In genomic region chrII:5020513-5021081, ce11 we compare ENCODE assay signal across 6 worm cellular contexts.
A peak's percentile ranks its signal among the peaks of the same experiment; 100 is the strongest.
TF ChIP-seq lines count a peak whose summit lies in the region.

No protein-coding gene starts in this region.

TF ChIP-seq in whole organism, L1 larva, 84 proteins besides CTCF, POLR2A, EP300 and RAD21:
- 0 out of 2 replicates have a peak, but pooled peaks have one; percentile 3 for TF ChIP-seq nhr-19 (GFP tag; conservative IDR thresholded peaks at IDR 0.05; lab: Robert Waterston, UW)
- TF ChIP-seq nhr-20 (tag; optimal IDR thresholded peaks at IDR 0.05; lab: Kevin White, UChicago) = peak; percentile 6
- peak in 1 of 2 experiments; percentile 5 for TF ChIP-seq lsy-2 (tag; optimal IDR thresholded peaks at IDR 0.05; lab: Kevin White, UChicago)
- TF ChIP-seq nhr-71 (tag; optimal IDR thresholded peaks at IDR 0.05; lab: Kevin White, UChicago) = peak; percentile 29
- TF ChIP-seq skn-1 (tag; optimal IDR thresholded peaks at IDR 0.05; lab: Kevin White, UChicago) = no peak
- peak; percentile 88 for TF ChIP-seq elt-2 (tag; optimal IDR thresholded peaks at IDR 0.05; lab: Kevin White, UChicago)
- TF ChIP-seq efl-1 (optimal IDR thresholded peaks at IDR 0.05; lab: Kevin White, UChicago) = no peak
- peak in 1 of 2 experiments; percentile 62 for TF ChIP-seq efl-1 (GFP tag; optimal IDR thresholded peaks at IDR 0.05 in 1 of 2; lab: Kevin White, UChicago)
- peak; percentile 21 for TF ChIP-seq rnt-1 (tag; optimal IDR thresholded peaks at IDR 0.05; lab: Kevin White, UChicago)
- peak; percentile 39 for TF ChIP-seq lin-14 (GFP tag; optimal IDR thresholded peaks at IDR 0.05; lab: Kevin White, UChicago)
- TF ChIP-seq lir-3 (tag; optimal IDR thresholded peaks at IDR 0.05; lab: Kevin White, UChicago; ENCODE audit: poor library complexity) = no peak

TF ChIP-seq in whole organism, L2 larva, 48 proteins besides CTCF, POLR2A, EP300 and RAD21:
- TF ChIP-seq fos-1 (tag; optimal IDR thresholded peaks at IDR 0.05; lab: Kevin White, UChicago) (peak; percentile 47), C34F6.9 (tag; optimal IDR thresholded peaks at IDR 0.05; lab: Kevin White, UChicago) (peak; percentile 33), egl-27 (tag; optimal IDR thresholded peaks at IDR 0.05; lab: Kevin White, UChicago) (no peak), nhr-129 (tag; optimal IDR thresholded peaks at IDR 0.05; lab: Kevin White, UChicago) (peak; percentile 65)

TF ChIP-seq in whole organism, L3 larva, 47 proteins besides CTCF, POLR2A, EP300 and RAD21:
- TF ChIP-seq fkh-10 (GFP tag; optimal IDR thresholded peaks at IDR 0.05; lab: Kevin White, UChicago) (no peak), elt-2 (tag; optimal IDR thresholded peaks at IDR 0.05; lab: Kevin White, UChicago) (peak; percentile 88), pha-4 (tag; optimal IDR thresholded peaks at IDR 0.05; lab: Kevin White, UChicago) (peak; percentile 33), snpc-4 (tag; optimal IDR thresholded peaks at IDR 0.05; lab: Kevin White, UChicago) (no peak)

TF ChIP-seq in whole organism, L4 larva, 104 proteins besides CTCF, POLR2A, EP300 and RAD21:
- TF ChIP-seq hlh-11 (tag; optimal IDR thresholded peaks at IDR 0.05; lab: Kevin White, UChicago) (peak; percentile 36), hlh-30 (tag; optimal IDR thresholded peaks at IDR 0.05; lab: Kevin White, UChicago; ENCODE audit: insufficient read depth) (peak; percentile 81), ceh-62 (tag; optimal IDR thresholded peaks at IDR 0.05; lab: Kevin White, UChicago) (no peak), daf-16 (GFP tag; optimal IDR thresholded peaks at IDR 0.05; lab: Kevin White, UChicago) (no peak), daf-16 (tag; optimal IDR thresholded peaks at IDR 0.05; lab: Kevin White, UChicago) (peak; percentile 61), fkh-10 (GFP tag; optimal IDR thresholded peaks at IDR 0.05; lab: Kevin White, UChicago) (no peak), aha-1 (tag; lab: Kevin White, UChicago) (peak; percentile 14), hmg-1.1 (GFP tag; IDR thresholded peaks at IDR 0.05; lab: Robert Waterston, UW) (0 out of 2 replicates have a peak, but pooled peaks have one; percentile 8), spr-1 (tag; optimal IDR thresholded peaks at IDR 0.05; lab: Kevin White, UChicago) (no peak), nhr-41 (GFP tag; IDR thresholded peaks at IDR 0.05; lab: Robert Waterston, UW) (no peak), mdl-1 (tag; optimal IDR thresholded peaks at IDR 0.05; lab: Kevin White, UChicago) (peak in 1 of 2 experiments; percentile 49), dve-1 (tag; optimal IDR thresholded peaks at IDR 0.05; lab: Kevin White, UChicago; ENCODE audit: insufficient read depth) (peak; percentile 8), unc-130 (GFP tag; optimal IDR thresholded peaks at IDR 0.05; lab: Kevin White, UChicago) (no peak), ZK337.2 (GFP tag; IDR thresholded peaks at IDR 0.05; lab: Robert Waterston, UW) (no peak)

TF ChIP-seq in whole organism, late embryonic, 69 proteins besides CTCF, POLR2A, EP300 and RAD21:
- no peak for TF ChIP-seq nhr-232 (tag; optimal IDR thresholded peaks at IDR 0.05; lab: Kevin White, UChicago)
- peak; percentile 74 for TF ChIP-seq elt-2 (tag; optimal IDR thresholded peaks at IDR 0.05; lab: Kevin White, UChicago)

TF ChIP-seq in whole organism, young adult, 124 proteins besides CTCF, POLR2A, EP300 and RAD21:
- TF ChIP-seq let-526 (GFP tag; IDR thresholded peaks at IDR 0.05; lab: Robert Waterston, UW) = 0 out of 2 replicates have a peak, but pooled peaks have one; percentile 23
- TF ChIP-seq nhr-80 (tag; optimal IDR thresholded peaks at IDR 0.05; lab: Kevin White, UChicago) = peak; percentile 12
- TF ChIP-seq athp-1 (tag; optimal IDR thresholded peaks at IDR 0.05; lab: Kevin White, UChicago) = no peak
